Fruit fly (Drosophila melanogaster) Kc167 (cell line): ENCODE results near the gene CG9008.

Source experiments
- Myc ChIP-seq: fragments of >200 bp; optimal IDR thresholded peaks from 2 replicates; lab custom pipeline; 2017; ENCODE audit warnings: missing external identifiers
- h ChIP-seq: fragments of >200 bp; optimal IDR thresholded peaks from 3 replicates; lab custom pipeline; 2018; ENCODE audit warnings: missing external identifiers
- insv ChIP-seq: fragments of >200 bp; optimal IDR thresholded peaks from 3 replicates; lab custom pipeline; 2018; ENCODE audit warnings: missing external identifiers
- psq ChIP-seq: fragments of >200 bp; optimal IDR thresholded peaks from 2 replicates; lab custom pipeline; 2017; ENCODE audit warnings: missing external identifiers

DNA sequence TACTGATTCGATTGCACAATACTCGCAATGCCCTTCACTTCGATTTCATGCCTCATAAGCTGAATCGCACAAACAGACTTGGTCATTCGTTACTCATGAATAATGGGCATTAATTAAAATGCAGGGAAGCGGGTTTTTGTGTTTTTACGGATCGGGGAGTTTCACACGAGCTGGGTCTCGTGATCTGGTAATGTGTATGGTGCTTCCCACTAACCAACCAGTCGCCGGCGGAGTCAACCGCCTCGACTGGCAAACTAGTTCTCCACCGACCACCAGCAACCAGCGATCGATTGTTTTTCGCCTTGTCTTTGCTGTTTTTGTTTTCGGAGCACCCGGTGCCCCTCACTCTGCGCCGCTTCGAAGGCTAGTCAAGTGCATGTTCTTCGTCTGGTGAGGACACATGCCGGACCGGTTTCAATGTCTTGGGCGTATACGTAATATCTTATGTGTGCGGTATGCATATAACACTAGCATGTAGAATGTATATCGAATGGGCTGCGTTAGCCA is 24.6 kb upstream of the CG9008 start:
- TF ChIP-seq insv (lab: Kevin White, UChicago) (no peak), psq (lab: Kevin White, UChicago) (no peak), h (lab: Kevin White, UChicago) (no peak), Myc (lab: Kevin White, UChicago) (no peak)
